Worm (Caenorhabditis elegans) whole organism, early embryonic: Measurements from ENCODE around the gene T24B8.3.

Experiments
- ama-1 ChIP-seq: fragments of 150-350 bp; optimal IDR thresholded peaks from 2 replicates; lab custom pipeline; 2014
- ceh-36 ChIP-seq: sonication (generic microtip); optimal IDR thresholded peaks from 2 replicates; lab custom pipeline; 2016; ENCODE audit warnings: missing genetic modification characterization, inconsistent platforms, missing compliant biosample characterization
- hmbx-1 ChIP-seq: sonication (generic microtip); optimal IDR thresholded peaks from 2 replicates; lab custom pipeline; 2016; ENCODE audit warnings: mild to moderate bottlenecking, missing genetic modification characterization, missing compliant biosample characterization
- tra-4 ChIP-seq: sonication (generic microtip); optimal IDR thresholded peaks from 2 replicates; lab custom pipeline; 2017; ENCODE audit warnings: missing genetic modification characterization, missing compliant biosample characterization

DNA sequence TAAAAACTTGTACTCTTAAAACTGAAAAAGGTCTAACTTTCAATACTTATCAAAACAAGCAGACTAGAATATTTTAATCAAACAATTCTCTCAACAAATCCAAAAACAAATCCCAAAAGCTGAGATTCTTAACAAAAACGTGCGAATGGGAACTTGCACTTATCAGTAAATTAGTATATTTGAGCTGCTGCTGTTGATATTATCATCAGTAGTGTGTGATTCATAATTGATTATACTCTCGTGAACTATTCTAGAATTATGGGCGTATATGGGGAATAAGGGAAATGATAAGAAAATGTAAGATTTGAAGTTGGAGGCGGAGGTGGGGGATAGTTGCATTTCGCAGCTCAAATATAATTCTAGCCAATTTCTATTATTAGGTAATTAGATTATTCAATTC, 46.7 kb downstream of the T24B8.3 start:
- TF ChIP-seq ceh-36 (tag; lab: Kevin White, UChicago) (no peak), hmbx-1 (tag; lab: Kevin White, UChicago) (no peak), tra-4 (no peak), ama-1 (no peak)
